Worm (Caenorhabditis elegans): Measurements from ENCODE around the gene C49C8.6.

The C49C8.6 gene

DNA sequence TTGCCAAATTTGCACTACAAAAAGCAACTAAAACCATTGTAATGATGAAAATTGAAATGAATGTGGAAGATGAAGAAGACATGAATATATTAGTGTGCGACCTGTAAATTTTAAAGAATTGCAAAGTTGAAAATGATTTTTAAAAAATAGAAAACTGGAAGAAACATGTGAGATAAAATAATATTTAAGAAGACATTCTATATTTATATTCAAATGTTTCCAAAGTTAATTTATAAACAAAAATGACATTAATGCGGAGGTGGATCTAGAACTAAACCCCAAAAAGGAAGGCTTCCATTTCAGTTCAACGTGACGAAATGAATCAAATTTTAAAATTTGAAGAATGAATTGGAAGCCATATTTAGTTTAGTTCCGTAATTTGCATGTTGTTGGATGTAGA lies 21.2 kb upstream of the C49C8.6 start, which contains the start of gene nlp-60:
Gene nlp-60, minus strand, starts transcription at position 101 of the 400 bp plus-strand sequence.
- TF ChIP-seq fos-1 (tag; optimal IDR thresholded peaks at IDR 0.05) (no peak), nhr-10 (tag; optimal IDR thresholded peaks at IDR 0.05) (no peak), nhr-129 (tag; optimal IDR thresholded peaks at IDR 0.05) (no peak), mab-5 (tag; optimal IDR thresholded peaks at IDR 0.05) (no peak), mdl-1 (tag; optimal IDR thresholded peaks at IDR 0.05) (no peak), unc-62 (GFP tag; optimal IDR thresholded peaks at IDR 0.05) (no peak), snpc-4 (tag; optimal IDR thresholded peaks at IDR 0.05) (no peak), R02D3.7 (tag; optimal IDR thresholded peaks at IDR 0.05) (no peak), ztf-11 (tag; optimal IDR thresholded peaks at IDR 0.05) (no peak), nhr-11 (tag; optimal IDR thresholded peaks at IDR 0.05) (no peak)

DNA sequence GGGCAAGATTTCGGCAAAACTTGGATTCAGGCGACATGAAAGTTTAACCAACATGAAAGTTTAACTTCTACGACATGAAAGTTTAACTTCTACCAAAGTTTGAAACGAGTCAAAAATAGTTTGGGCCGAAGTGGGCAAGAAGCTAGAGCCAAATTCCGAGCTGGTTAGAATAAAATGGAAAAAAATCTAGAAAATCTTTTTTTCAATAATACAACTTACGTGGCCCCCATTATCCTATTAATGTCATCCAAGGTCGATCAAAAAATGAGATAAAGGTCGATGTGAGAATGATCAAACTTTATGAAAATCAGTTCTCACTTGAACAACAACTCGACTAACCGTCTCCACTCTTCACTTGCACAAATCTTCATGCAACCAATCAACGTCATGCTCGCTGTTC lies 19.3 kb upstream of the C49C8.6 start, which contains the start of gene F08B4.8:
Gene F08B4.8, plus strand, starts transcription at position 301 of the 400 bp plus-strand sequence.
- no peak for TF ChIP-seq nhr-12 (tag; optimal IDR thresholded peaks at IDR 0.05)
- TF ChIP-seq fos-1 (tag; optimal IDR thresholded peaks at IDR 0.05), result no peak
- no peak for TF ChIP-seq aly-2 (tag; optimal IDR thresholded peaks at IDR 0.05)
- no peak for TF ChIP-seq nhr-6 (tag; optimal IDR thresholded peaks at IDR 0.05)
- TF ChIP-seq unc-62 (GFP tag; optimal IDR thresholded peaks at IDR 0.05), result no peak
- TF ChIP-seq mbf-1 (tag; optimal IDR thresholded peaks at IDR 0.05), result no peak
- TF ChIP-seq peb-1 (tag; optimal IDR thresholded peaks at IDR 0.05), result no peak
- TF ChIP-seq zag-1 (tag; optimal IDR thresholded peaks at IDR 0.05), result no peak
- TF ChIP-seq ceh-82 (tag; optimal IDR thresholded peaks at IDR 0.05), result no peak
- TF ChIP-seq ZK546.5 (tag; optimal IDR thresholded peaks at IDR 0.05), result no peak

DNA sequence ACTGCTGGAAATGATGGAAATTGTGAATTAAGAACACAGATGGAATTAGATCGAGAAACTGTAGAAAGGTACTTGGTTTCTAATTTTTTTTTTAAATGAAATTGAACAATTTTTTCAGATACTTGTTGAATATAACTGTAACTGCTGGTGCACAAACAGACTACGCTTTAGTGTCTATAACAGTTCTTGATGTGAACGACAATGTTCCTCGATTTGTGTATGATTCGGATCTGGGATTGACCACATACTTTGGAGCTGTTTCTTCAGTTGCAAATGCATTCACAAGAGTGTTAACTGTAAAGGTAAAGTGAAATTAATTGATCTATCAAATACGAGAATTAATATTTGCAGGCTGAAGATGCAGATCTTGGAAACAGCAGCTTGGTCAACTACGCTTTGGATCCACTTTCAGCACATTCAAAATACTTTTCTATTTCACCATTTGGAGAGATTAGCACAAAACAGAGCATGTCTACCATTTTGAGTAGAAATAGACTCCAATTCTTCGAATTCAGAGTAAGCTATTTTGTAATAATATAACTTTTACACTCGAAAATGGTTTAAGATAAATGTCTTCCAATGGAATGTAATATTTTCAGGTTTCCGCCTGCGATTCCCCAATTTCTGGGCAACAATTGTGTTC lies 15.8 kb upstream of the C49C8.6 start:
- TF ChIP-seq mdl-1 (tag; optimal IDR thresholded peaks at IDR 0.05), result no peak
- TF ChIP-seq nhr-23 (tag; optimal IDR thresholded peaks at IDR 0.05), result no peak
- no peak for TF ChIP-seq nhr-25 (tag; optimal IDR thresholded peaks at IDR 0.05)
- no peak for TF ChIP-seq elt-3 (tag; optimal IDR thresholded peaks at IDR 0.05)
- no peak for TF ChIP-seq lsy-2 (tag; optimal IDR thresholded peaks at IDR 0.05)
- TF ChIP-seq sem-4 (tag; optimal IDR thresholded peaks at IDR 0.05), result no peak
- TF ChIP-seq blmp-1 (tag; optimal IDR thresholded peaks at IDR 0.05; ENCODE audit: insufficient read depth), result no peak
- no peak for TF ChIP-seq ztf-4 (tag; optimal IDR thresholded peaks at IDR 0.05)
- TF ChIP-seq crh-2 (tag; optimal IDR thresholded peaks at IDR 0.05), result no peak

DNA sequence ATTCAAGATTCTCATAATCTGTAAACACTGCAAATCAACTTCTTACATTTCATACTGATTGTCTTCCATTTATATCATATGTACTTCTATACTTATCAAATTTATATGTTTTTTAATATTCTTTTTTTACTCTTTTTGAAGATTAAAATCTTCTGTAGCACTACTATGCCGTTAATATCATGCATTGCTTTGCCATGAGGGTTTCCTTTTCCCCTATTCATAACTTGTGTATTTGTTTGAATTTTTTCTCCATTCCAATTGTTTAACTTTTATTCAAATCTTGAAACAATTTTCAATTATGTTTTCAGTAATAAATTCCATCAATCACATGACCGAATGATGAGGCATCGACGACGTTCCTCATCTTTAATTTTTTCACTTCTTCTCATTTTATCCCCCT lies 10.6 kb upstream of the C49C8.6 start, which contains the start of gene cdh-5:
Gene cdh-5, plus strand, starts transcription at position 301 of the 400 bp plus-strand sequence.
- no peak for TF ChIP-seq nhr-12 (tag; optimal IDR thresholded peaks at IDR 0.05)
- TF ChIP-seq lin-11 (tag; optimal IDR thresholded peaks at IDR 0.05), result no peak
- no peak for TF ChIP-seq unc-55 (GFP tag; optimal IDR thresholded peaks at IDR 0.05)
- no peak for TF ChIP-seq elt-3 (tag; optimal IDR thresholded peaks at IDR 0.05)
- no peak for TF ChIP-seq nhr-237 (tag; optimal IDR thresholded peaks at IDR 0.05)
- no peak for TF ChIP-seq mbf-1 (tag; optimal IDR thresholded peaks at IDR 0.05)
- no peak for TF ChIP-seq ztf-4 (tag; optimal IDR thresholded peaks at IDR 0.05)
- no peak for TF ChIP-seq alr-1 (tag; optimal IDR thresholded peaks at IDR 0.05)
- TF ChIP-seq nhr-25 (tag; optimal IDR thresholded peaks at IDR 0.05), result no peak
- no peak for TF ChIP-seq ceh-16 (tag; optimal IDR thresholded peaks at IDR 0.05)
- TF ChIP-seq nhr-129 (tag; optimal IDR thresholded peaks at IDR 0.05), result no peak
- no peak for TF ChIP-seq nhr-23 (tag; optimal IDR thresholded peaks at IDR 0.05)

DNA sequence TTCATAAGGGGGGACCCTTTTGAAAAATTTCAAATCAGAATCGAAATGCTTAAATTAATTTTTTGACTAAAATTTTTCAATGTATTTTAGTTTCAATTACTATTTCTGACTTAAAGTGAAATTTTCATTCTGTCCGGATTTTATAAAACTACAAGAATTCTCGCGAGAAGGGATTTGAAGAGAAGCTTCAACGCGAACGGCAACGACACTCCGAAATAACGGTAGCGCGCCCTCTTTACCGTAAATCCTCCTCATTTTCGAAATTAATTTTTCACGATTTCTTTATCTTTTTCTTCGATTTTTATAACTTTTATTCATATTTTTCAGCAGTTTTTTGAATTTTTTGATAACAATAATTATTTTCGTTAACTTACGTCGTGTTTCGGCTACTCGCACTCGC lies 7.8 kb upstream of the C49C8.6 start:
- no peak for TF ChIP-seq elt-1 (tag; optimal IDR thresholded peaks at IDR 0.05)
- TF ChIP-seq nhr-25 (tag; optimal IDR thresholded peaks at IDR 0.05), result no peak
- peak; percentile 15 for TF ChIP-seq unc-55 (GFP tag; optimal IDR thresholded peaks at IDR 0.05)
- TF ChIP-seq ZK546.5 (tag; optimal IDR thresholded peaks at IDR 0.05), result no peak
- no peak for TF ChIP-seq ceh-16 (tag; optimal IDR thresholded peaks at IDR 0.05)
- no peak for TF ChIP-seq unc-39 (tag; optimal IDR thresholded peaks at IDR 0.05)
- no peak for TF ChIP-seq ztf-11 (tag; optimal IDR thresholded peaks at IDR 0.05)
- no peak for TF ChIP-seq alr-1 (tag; optimal IDR thresholded peaks at IDR 0.05)
- no peak for TF ChIP-seq nhr-21 (tag; optimal IDR thresholded peaks at IDR 0.05)
- TF ChIP-seq mab-5 (tag; optimal IDR thresholded peaks at IDR 0.05), result no peak
- TF ChIP-seq R02D3.7 (tag; optimal IDR thresholded peaks at IDR 0.05), result peak; percentile 21
- TF ChIP-seq nhr-23 (tag; optimal IDR thresholded peaks at IDR 0.05), result no peak
- TF ChIP-seq skn-1 (tag; optimal IDR thresholded peaks at IDR 0.05), result no peak
- TF ChIP-seq C34F6.9 (tag; optimal IDR thresholded peaks at IDR 0.05), result peak; percentile 17
- no peak for TF ChIP-seq F13H6.1 (tag; optimal IDR thresholded peaks at IDR 0.05)
- TF ChIP-seq peb-1 (tag; optimal IDR thresholded peaks at IDR 0.05), result no peak
- TF ChIP-seq Y55F3AM.14 (GFP tag; optimal IDR thresholded peaks at IDR 0.05), result no peak
- no peak for TF ChIP-seq ceh-82 (tag; optimal IDR thresholded peaks at IDR 0.05)
- TF ChIP-seq sma-3 (GFP tag; optimal IDR thresholded peaks at IDR 0.05), result no peak
- TF ChIP-seq gmeb-1 (tag; optimal IDR thresholded peaks at IDR 0.05), result no peak
- TF ChIP-seq snpc-4 (tag; optimal IDR thresholded peaks at IDR 0.05), result no peak
- no peak for TF ChIP-seq ama-1 (optimal IDR thresholded peaks at IDR 0.05)
- no peak for TF ChIP-seq crh-2 (tag; optimal IDR thresholded peaks at IDR 0.05)
